Worm (Caenorhabditis elegans) whole organism, midembryonic: ENCODE results near the gene F48G7.4.

Source experiments
- T22C8.4 ChIP-seq: fragments of 200-800 bp; sonication (Bioruptor generic); IDR thresholded peaks from 2 replicates; pipeline ENCODE4 v1.3.6; 2022; ENCODE audit warnings: missing genetic modification characterization, missing compliant biosample characterization
- cog-1 ChIP-seq: sonication (generic microtip); optimal IDR thresholded peaks from 2 replicates; lab custom pipeline; 2016; ENCODE audit warnings: missing genetic modification characterization, missing compliant biosample characterization
- flt-1 ChIP-seq: fragments of 200-800 bp; sonication (Bioruptor generic); IDR thresholded peaks from 2 replicates; pipeline ENCODE4 v1.3.6; 2022; ENCODE audit warnings: missing genetic modification characterization, missing compliant biosample characterization
- klf-2 ChIP-seq: fragments of 200-800 bp; sonication (Bioruptor generic); conservative IDR thresholded peaks from 2 replicates; pipeline ENCODE4 v1.3.6; 2022; ENCODE audit warnings: missing genetic modification reagents, missing genetic modification characterization, missing compliant biosample characterization
- med-1 ChIP-seq: sonication (generic microtip); optimal IDR thresholded peaks from 2 replicates; lab custom pipeline; 2017; ENCODE audit warnings: missing genetic modification characterization, mild to moderate bottlenecking, missing compliant biosample characterization, antibody characterized with exemption, missing genetic modification reagents; ENCODE audit not compliant: insufficient read depth
- ref-1 ChIP-seq: fragments of 200-800 bp; sonication (Bioruptor generic); conservative IDR thresholded peaks from 2 replicates; pipeline ENCODE4 v1.3.6; 2022; ENCODE audit warnings: missing genetic modification reagents, missing genetic modification characterization, missing compliant biosample characterization
- tab-1 ChIP-seq: fragments of 200-800 bp; sonication (Bioruptor generic); IDR thresholded peaks from 2 replicates; pipeline ENCODE4 v1.3.6; 2022; ENCODE audit warnings: missing genetic modification characterization, missing compliant biosample characterization
- ztf-23 ChIP-seq: fragments of 200-800 bp; sonication (Bioruptor generic); IDR thresholded peaks from 2 replicates; pipeline ENCODE4 v1.3.6; 2022; ENCODE audit warnings: missing genetic modification reagents, missing genetic modification characterization, missing compliant biosample characterization
- ztf-29 ChIP-seq: fragments of 200-800 bp; sonication (Bioruptor generic); IDR thresholded peaks from 2 replicates; pipeline ENCODE4 v1.3.6; 2022; ENCODE audit warnings: missing genetic modification reagents, missing genetic modification characterization, missing compliant biosample characterization

F48G7.4 gene

DNA sequence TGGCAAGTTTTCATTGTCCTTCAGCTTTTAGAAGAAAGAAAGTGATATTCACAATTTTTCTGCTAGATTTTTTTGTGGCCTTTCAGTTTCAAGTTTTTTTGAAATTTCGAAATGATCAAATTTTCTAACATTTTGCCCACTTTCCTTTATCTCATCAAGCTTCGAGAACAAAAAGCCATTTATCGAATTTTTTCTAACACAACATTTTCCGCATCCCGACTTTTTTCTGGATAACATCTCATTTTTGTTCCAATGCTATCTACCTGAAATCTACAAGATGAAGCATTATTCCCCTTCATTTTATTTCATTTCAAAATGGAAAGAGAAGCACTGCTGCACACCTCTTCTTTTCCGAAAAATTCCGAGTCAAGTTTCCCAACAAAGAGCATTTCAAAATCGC is 26.3 kb upstream of the F48G7.4 start, which contains the start of gene ZK488.5:
ZK488.5 (plus strand) TSS at position 301 of the 400 bp plus-strand sequence.
- TF ChIP-seq tab-1 (GFP tag; lab: Robert Waterston, UW) (no peak), klf-2 (GFP tag; lab: Robert Waterston, UW) (no peak), T22C8.4 (GFP tag; lab: Robert Waterston, UW) (no peak), flt-1 (GFP tag; lab: Robert Waterston, UW) (no peak), cog-1 (tag; lab: Kevin White, UChicago) (no peak), ztf-23 (GFP tag; lab: Robert Waterston, UW) (no peak), ref-1 (GFP tag; lab: Robert Waterston, UW) (no peak)

DNA sequence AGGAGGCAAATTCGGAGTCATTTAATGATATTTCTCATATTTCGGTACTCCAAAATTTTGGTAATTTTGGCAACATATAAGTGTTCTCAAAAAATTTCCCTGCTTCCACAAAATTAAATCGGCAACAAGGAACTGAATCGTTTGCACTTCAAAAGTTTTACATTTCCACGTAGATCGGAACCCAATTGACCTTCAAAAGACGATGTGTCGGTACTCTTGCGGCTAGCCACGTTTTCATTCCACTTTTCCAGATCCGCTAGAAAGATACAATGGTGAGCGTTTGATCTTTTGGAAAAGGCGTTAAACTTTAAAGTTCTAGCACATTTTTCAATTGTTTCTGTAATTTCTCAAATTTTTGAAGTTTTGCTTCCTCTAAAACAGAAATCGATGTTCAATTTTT is 22.3 kb upstream of the F48G7.4 start:
- TF ChIP-seq cog-1 (tag; lab: Kevin White, UChicago) (no peak), ztf-23 (GFP tag; lab: Robert Waterston, UW) (no peak), med-1 (GFP tag; lab: Kevin White, UChicago) (no peak), ztf-29 (no peak), T22C8.4 (GFP tag; lab: Robert Waterston, UW) (no peak), klf-2 (GFP tag; lab: Robert Waterston, UW) (no peak), tab-1 (GFP tag; lab: Robert Waterston, UW) (no peak), flt-1 (GFP tag; lab: Robert Waterston, UW) (no peak), ref-1 (GFP tag; lab: Robert Waterston, UW) (no peak)

ce11 chrV:597823-598222 is 21.4 kb upstream of the F48G7.4 start:
- TF ChIP-seq ztf-23 (GFP tag; lab: Robert Waterston, UW): no peak
- TF ChIP-seq ztf-29: no peak

DNA sequence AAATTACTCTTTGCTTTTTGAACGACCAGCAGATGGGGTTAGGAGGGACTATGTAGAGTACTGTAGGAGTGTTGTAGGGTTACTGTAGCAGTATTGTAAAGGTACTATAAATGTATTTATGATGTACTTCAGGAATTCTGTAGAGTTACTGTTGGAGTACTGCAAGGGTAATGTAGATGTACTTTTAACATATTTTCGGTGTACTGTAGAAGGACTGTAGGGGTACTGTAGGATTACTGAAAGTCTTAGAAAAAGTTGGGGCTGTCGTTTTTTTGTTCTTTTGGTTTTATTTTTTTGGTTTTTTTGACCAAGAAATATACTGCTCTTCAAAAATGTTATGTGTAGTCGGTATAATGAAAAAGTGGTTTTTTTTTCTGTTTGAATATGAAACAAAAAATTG is 20.6 kb upstream of the F48G7.4 start:
- no peak for TF ChIP-seq cog-1 (tag; lab: Kevin White, UChicago)
- TF ChIP-seq ztf-23 (GFP tag; lab: Robert Waterston, UW): no peak
- no peak for TF ChIP-seq flt-1 (GFP tag; lab: Robert Waterston, UW)
- TF ChIP-seq tab-1 (GFP tag; lab: Robert Waterston, UW): no peak
- no peak for TF ChIP-seq klf-2 (GFP tag; lab: Robert Waterston, UW)
- no peak for TF ChIP-seq med-1 (GFP tag; lab: Kevin White, UChicago)
- TF ChIP-seq ztf-29: no peak
- TF ChIP-seq T22C8.4 (GFP tag; lab: Robert Waterston, UW): no peak
- no peak for TF ChIP-seq ref-1 (GFP tag; lab: Robert Waterston, UW)

DNA sequence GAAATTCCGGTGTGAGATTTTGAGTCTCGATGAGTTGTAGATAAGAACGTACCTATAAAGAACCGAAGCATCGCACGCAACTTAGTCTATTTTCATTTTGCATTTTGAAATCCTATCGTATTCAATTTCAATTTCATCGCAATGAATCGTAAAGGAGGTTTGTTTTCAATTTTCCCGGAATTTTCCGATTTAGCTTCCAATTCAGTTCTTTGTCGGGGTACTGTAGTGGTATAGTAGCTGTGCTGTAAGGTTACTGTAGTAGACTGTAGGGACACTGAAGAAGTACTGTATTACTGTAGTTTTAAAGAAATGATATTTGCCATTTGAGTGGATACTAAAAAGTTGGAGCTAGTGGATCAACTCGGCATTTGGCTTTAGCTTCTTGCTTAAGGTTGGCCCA is 19.5 kb upstream of the F48G7.4 start:
- TF ChIP-seq med-1 (GFP tag; lab: Kevin White, UChicago): no peak
- TF ChIP-seq klf-2 (GFP tag; lab: Robert Waterston, UW): no peak
- TF ChIP-seq ztf-23 (GFP tag; lab: Robert Waterston, UW): no peak

- TF ChIP-seq cog-1 (tag; lab: Kevin White, UChicago): no peak
- no peak for TF ChIP-seq ztf-29
- no peak for TF ChIP-seq T22C8.4 (GFP tag; lab: Robert Waterston, UW)
- TF ChIP-seq ref-1 (GFP tag; lab: Robert Waterston, UW): no peak
- no peak for TF ChIP-seq tab-1 (GFP tag; lab: Robert Waterston, UW)
- TF ChIP-seq med-1 (GFP tag; lab: Kevin White, UChicago): no peak
- TF ChIP-seq flt-1 (GFP tag; lab: Robert Waterston, UW): no peak
- no peak for TF ChIP-seq klf-2 (GFP tag; lab: Robert Waterston, UW)
- no peak for TF ChIP-seq ztf-23 (GFP tag; lab: Robert Waterston, UW)
Measured at ce11 chrV:600231-600630, 19.0 kb upstream of the F48G7.4 start, which contains the start of gene nhr-251. Gene nhr-251, plus strand, starts transcription at chrV:600531.

DNA sequence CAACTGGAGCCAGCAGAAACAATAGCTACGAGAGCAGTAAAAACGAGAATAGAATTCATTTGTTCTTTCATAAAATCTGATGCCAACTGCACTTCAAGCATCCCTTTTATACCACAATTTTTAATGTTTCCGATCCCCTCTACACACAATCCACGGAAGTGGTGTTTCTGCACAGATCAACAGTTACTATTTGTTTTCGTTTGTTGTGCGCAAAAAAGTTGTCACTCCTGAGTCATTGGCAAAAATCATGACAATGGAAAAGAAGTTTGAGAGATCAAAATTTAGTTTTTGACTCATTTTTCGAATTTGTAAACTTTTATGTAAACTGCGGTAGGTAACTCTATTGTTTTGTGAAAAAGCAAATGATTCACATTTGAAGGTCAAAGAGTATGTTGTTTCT is 15.1 kb upstream of the F48G7.4 start, which contains the start of gene srlf-37:
srlf-37 (minus strand) TSS at position 101 of the 400 bp plus-strand sequence.
- TF ChIP-seq flt-1 (GFP tag; lab: Robert Waterston, UW) (no peak), ztf-23 (GFP tag; lab: Robert Waterston, UW) (no peak), klf-2 (GFP tag; lab: Robert Waterston, UW) (no peak)

DNA sequence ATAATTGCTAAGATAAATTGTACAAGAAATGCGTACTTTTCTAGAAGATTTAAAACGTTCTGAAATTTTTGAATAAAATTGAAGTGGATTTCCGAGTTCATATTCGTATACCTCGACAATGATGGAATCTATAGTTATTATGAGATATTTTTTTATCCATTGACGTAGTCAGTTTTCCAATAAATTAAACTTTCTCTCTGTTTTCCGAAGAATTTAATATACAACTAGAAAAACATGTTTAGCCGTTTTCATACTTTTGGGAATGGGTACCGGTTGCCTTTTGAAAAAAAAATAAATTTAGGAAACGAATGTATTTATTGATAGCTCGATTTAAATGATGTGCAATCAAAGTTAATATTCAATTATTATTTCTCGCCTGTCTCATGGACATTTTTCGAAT is 10.4 kb upstream of the F48G7.4 start, which contains the start of gene srw-109:
srw-109 (minus strand) TSS at position 101 of the 400 bp plus-strand sequence.
- no peak for TF ChIP-seq T22C8.4 (GFP tag; lab: Robert Waterston, UW)
- no peak for TF ChIP-seq tab-1 (GFP tag; lab: Robert Waterston, UW)
- no peak for TF ChIP-seq ztf-23 (GFP tag; lab: Robert Waterston, UW)
- TF ChIP-seq klf-2 (GFP tag; lab: Robert Waterston, UW): no peak
- no peak for TF ChIP-seq ztf-29
- no peak for TF ChIP-seq med-1 (GFP tag; lab: Kevin White, UChicago)
- no peak for TF ChIP-seq flt-1 (GFP tag; lab: Robert Waterston, UW)
- TF ChIP-seq cog-1 (tag; lab: Kevin White, UChicago): no peak
- TF ChIP-seq ref-1 (GFP tag; lab: Robert Waterston, UW): no peak

- TF ChIP-seq ztf-23 (GFP tag; lab: Robert Waterston, UW): no peak
- TF ChIP-seq flt-1 (GFP tag; lab: Robert Waterston, UW): no peak
- TF ChIP-seq ref-1 (GFP tag; lab: Robert Waterston, UW): no peak
- no peak for TF ChIP-seq T22C8.4 (GFP tag; lab: Robert Waterston, UW)
- TF ChIP-seq tab-1 (GFP tag; lab: Robert Waterston, UW): no peak
Measured at ce11 chrV:609671-610070, 9.6 kb upstream of the F48G7.4 start, which contains the start of gene srlf-36. Gene srlf-36, minus strand, starts transcription at chrV:609771.

DNA sequence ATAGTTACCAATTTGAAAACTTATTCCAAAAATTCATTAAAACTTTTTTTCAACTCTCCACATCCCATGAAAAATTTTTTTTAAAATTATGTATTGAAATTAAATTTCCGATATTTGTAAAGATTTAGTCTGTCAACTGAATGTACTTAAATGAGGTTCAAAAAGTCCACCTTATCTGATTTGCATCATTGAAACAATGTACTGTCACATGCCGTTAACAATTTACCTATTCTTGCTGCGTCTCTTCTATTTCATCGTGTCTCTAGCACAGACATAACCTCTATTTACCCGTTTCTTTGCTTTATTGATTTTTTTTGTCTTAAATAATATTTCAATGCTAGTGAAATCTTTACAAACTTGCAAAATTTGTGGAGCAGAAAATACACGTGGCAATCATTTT is 9.0 kb upstream of the F48G7.4 start, which contains the start of gene nhr-90:
nhr-90 (plus strand) TSS at position 296 of the 400 bp plus-strand sequence.
- TF ChIP-seq cog-1 (tag; lab: Kevin White, UChicago) (no peak), klf-2 (GFP tag; lab: Robert Waterston, UW) (no peak), ref-1 (GFP tag; lab: Robert Waterston, UW) (no peak), med-1 (GFP tag; lab: Kevin White, UChicago) (no peak), T22C8.4 (GFP tag; lab: Robert Waterston, UW) (no peak), ztf-23 (GFP tag; lab: Robert Waterston, UW) (no peak), ztf-29 (no peak), flt-1 (GFP tag; lab: Robert Waterston, UW) (no peak), tab-1 (GFP tag; lab: Robert Waterston, UW) (no peak)
